Worm (Caenorhabditis elegans) whole organism, L2 larva: ENCODE results near the gene R07C12.1.
"Not testable (repeated sequence)": the region's sequence is repeated elsewhere in the genome, so short reads cannot be mapped to it uniquely, and the experiment has no call there.

Experiments used
- F13H6.1 ChIP-seq: sonication (generic microtip); optimal IDR thresholded peaks from 2 replicates; lab custom pipeline; 2016; ENCODE audit warnings: missing genetic modification characterization, missing compliant biosample characterization
- alr-1 ChIP-seq: fragments of 150-350 bp; optimal IDR thresholded peaks from 2 replicates; lab custom pipeline; 2014; ENCODE audit warnings: missing biosample characterization, missing genetic modification characterization
- blmp-1 ChIP-seq: sonication (generic microtip); optimal IDR thresholded peaks from 2 replicates; lab custom pipeline; 2017; ENCODE audit warnings: missing genetic modification characterization, mild to moderate bottlenecking, missing compliant biosample characterization, antibody characterized with exemption, moderate library complexity; ENCODE audit not compliant: insufficient read depth
- gmeb-1 ChIP-seq: fragments of 150-350 bp; optimal IDR thresholded peaks from 2 replicates; lab custom pipeline; 2014; ENCODE audit warnings: missing biosample characterization, missing genetic modification characterization
- lsy-2 ChIP-seq, 2 experiments: fragments of 150-350 bp in 1 of 2; sonication (generic microtip) in 1 of 2; optimal IDR thresholded peaks; 2 replicates each; lab custom pipeline; 2014 to 2017; ENCODE audit warnings: missing biosample characterization in 2 of 2, missing genetic modification characterization in 2 of 2
- nhr-12 ChIP-seq: fragments of 150-350 bp; optimal IDR thresholded peaks from 2 replicates; lab custom pipeline; 2014; ENCODE audit warnings: missing biosample characterization, missing genetic modification characterization
- nhr-21 ChIP-seq: fragments of 150-350 bp; optimal IDR thresholded peaks from 2 replicates; lab custom pipeline; 2014; ENCODE audit warnings: missing biosample characterization, missing genetic modification characterization
- sem-4 ChIP-seq: fragments of 150-350 bp; optimal IDR thresholded peaks from 2 replicates; lab custom pipeline; 2014; ENCODE audit warnings: missing biosample characterization, missing genetic modification reagents, missing genetic modification characterization
- sma-3 ChIP-seq: sonication (generic microtip); optimal IDR thresholded peaks from 2 replicates; lab custom pipeline; 2016; ENCODE audit warnings: missing genetic modification reagents, missing genetic modification characterization, missing compliant biosample characterization
- sma-9 ChIP-seq, 2 experiments: fragments of 150-350 bp in 1 of 2; sonication (generic microtip) in 1 of 2; optimal IDR thresholded peaks; 2 replicates each; lab custom pipeline; 2014 to 2016; ENCODE audit warnings: missing genetic modification characterization in 2 of 2, mild to moderate bottlenecking in 1 of 2, missing biosample characterization in 1 of 2, missing compliant biosample characterization in 1 of 2, missing genetic modification reagents in 1 of 2, moderate library complexity in 1 of 2
- snpc-4 ChIP-seq: fragments of 150-350 bp; optimal IDR thresholded peaks from 2 replicates; lab custom pipeline; 2014; ENCODE audit warnings: missing biosample characterization, missing genetic modification characterization

R07C12.1 gene

ce11 chrIV:4184767-4185166 lies 32.5 kb downstream of the R07C12.1 start:
- TF ChIP-seq sma-9 (GFP tag; optimal IDR thresholded peaks at IDR 0.05; lab: Kevin White, UChicago) (peak; percentile 30), sma-3 (peak; percentile 21), F13H6.1 (tag; lab: Kevin White, UChicago) (peak; percentile 8), lsy-2 (tag; optimal IDR thresholded peaks at IDR 0.05; lab: Kevin White, UChicago) (peak; percentile 53 to 76), gmeb-1 (peak; percentile 48)
- not testable (repeated sequence) for TF ChIP-seq sma-9 (tag; optimal IDR thresholded peaks at IDR 0.05; lab: Kevin White, UChicago)
- TF ChIP-seq, all 48 proteins: peak for 5; not testable (repeated sequence) for 43

ce11 chrIV:4186099-4186498 lies 33.8 kb downstream of the R07C12.1 start, which contains the start of gene K08D10.11:
Gene K08D10.11, minus strand, starts transcription at chrIV:4186199.
- not testable (repeated sequence) for TF ChIP-seq nhr-21; snpc-4 (tag; lab: Kevin White, UChicago); nhr-12 (tag; lab: Kevin White, UChicago)
- TF ChIP-seq, all 48 proteins: peak for 0; not testable (repeated sequence) for 48

ce11 chrIV:4196729-4197128 lies 44.5 kb downstream of the R07C12.1 start, which contains the start of gene K06B9.6:
Gene K06B9.6, minus strand, starts transcription at chrIV:4196829.
- TF ChIP-seq F13H6.1, alr-1, snpc-4 (tag; lab: Kevin White, UChicago): not testable (repeated sequence)
- TF ChIP-seq, all 48 proteins: peak for 0; not testable (repeated sequence) for 48

ce11 chrIV:4197167-4197566 lies 44.9 kb downstream of the R07C12.1 start, which contains the start of gene cyp-25A6:
Gene cyp-25A6, plus strand, starts transcription at chrIV:4197467.
- TF ChIP-seq sem-4; alr-1 (tag; lab: Kevin White, UChicago); blmp-1 (tag; lab: Kevin White, UChicago): not testable (repeated sequence)
